Fruit fly (Drosophila melanogaster): ENCODE measurements around the gene Dnai2.
A peak's percentile ranks its signal among the peaks of the same experiment; 100 is the strongest.

dm6 chr3L:11707978-11708632 lies 9.0 kb upstream of the Dnai2 start, which contains the start of gene CG11658:
- TF ChIP-seq salr (GFP tag; optimal IDR thresholded peaks at IDR 0.05) (peak in 1 of 2 experiments; percentile 4), acj6 (GFP tag; optimal IDR thresholded peaks at IDR 0.05) (no peak), Met (GFP tag; optimal IDR thresholded peaks at IDR 0.05) (no peak), CG6808 (GFP tag; optimal IDR thresholded peaks at IDR 0.05) (peak; percentile 29), Eip93F (GFP tag; optimal IDR thresholded peaks at IDR 0.05) (no peak), fkh (GFP tag; optimal IDR thresholded peaks at IDR 0.05) (peak; percentile 39), CG34406 (GFP tag; optimal IDR thresholded peaks at IDR 0.05) (no peak), Sox15 (GFP tag; optimal IDR thresholded peaks at IDR 0.05) (no peak), CG7368 (GFP tag; optimal IDR thresholded peaks at IDR 0.05) (no peak), Ets96B (tag; optimal IDR thresholded peaks at IDR 0.05) (peak; percentile 39)
